Fruit fly (Drosophila melanogaster): ENCODE measurements around the gene CG11964.

Gene CG11964

DNA sequence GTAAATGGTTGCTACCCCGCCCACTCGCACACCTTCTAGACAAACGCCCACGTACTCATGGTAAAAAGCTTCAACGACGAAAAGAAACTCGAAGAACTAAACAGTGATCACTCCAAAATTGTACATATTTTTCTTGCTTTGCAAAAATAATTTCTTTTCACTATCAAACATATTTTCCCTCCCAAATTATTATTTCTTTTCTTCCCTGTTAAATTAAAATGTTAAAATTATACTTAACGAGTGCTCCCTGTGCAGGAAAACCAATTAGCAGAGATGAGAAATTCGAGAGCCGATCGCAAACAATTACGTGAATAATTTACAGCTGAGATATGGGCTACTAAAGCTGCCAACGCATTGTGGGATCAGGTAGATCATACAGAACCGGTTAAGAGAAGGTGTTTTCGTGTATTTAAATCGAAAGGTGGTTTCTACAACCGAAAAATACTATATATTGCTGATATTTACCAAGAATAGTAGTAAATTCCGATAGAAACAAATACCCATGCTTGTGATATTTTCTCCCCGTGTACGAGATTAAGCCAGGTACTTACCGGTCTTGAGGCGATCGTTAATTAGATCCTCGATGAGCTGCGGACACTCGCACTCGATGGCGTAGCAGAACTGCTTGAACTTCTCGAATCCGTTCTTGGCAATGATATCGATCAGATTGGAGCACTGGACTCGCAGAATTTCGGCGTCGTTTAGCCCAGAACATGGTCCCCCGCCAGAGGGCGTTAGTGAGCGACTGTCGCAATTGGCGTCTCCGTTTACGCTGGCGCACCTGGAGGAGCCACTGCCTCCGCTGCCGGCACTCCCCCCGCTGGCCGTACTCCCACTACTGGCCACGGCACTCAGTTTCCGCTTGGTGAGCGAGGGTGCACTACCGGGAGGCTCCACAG is 14.4 kb downstream of the CG11964 start (continued):
- TF ChIP-seq CG3995 (GFP tag; optimal IDR thresholded peaks at IDR 0.05) (no peak), CG15601 (tag; optimal IDR thresholded peaks at IDR 0.05) (no peak), CG18619 (GFP tag; optimal IDR thresholded peaks at IDR 0.05) (peak; percentile 5), Mrtf (GFP tag; IDR thresholded peaks at IDR 0.05) (0 out of 3 replicates have a peak, but pooled peaks have one; percentile 31), dpn (GFP tag; optimal IDR thresholded peaks at IDR 0.05) (peak in 1 of 2 experiments; percentile 43), Oli (tag; optimal IDR thresholded peaks at IDR 0.05) (no peak), esg (GFP tag; conservative IDR thresholded peaks at IDR 0.05) (peak; percentile 31), row (GFP tag; IDR thresholded peaks at IDR 0.05) (peak; percentile 56), Trl (optimal IDR thresholded peaks at IDR 0.05) (no peak), Trl (GFP tag; optimal IDR thresholded peaks at IDR 0.05) (no peak), CG31224 (GFP tag; IDR thresholded peaks at IDR 0.05) (peak; percentile 22; the same call in 1 of the 2 replicates), gcm2 (GFP tag; optimal IDR thresholded peaks at IDR 0.05) (no peak), hth (optimal IDR thresholded peaks at IDR 0.05) (no peak), Rx (GFP tag; IDR thresholded peaks at IDR 0.05) (0 out of 2 replicates have a peak, but pooled peaks have one; percentile 1), ind (GFP tag; optimal IDR thresholded peaks at IDR 0.05) (peak; percentile 23), Bteb2 (GFP tag; optimal IDR thresholded peaks at IDR 0.05) (peak; percentile 15), ranshi (GFP tag; IDR thresholded peaks at IDR 0.05) (peak; percentile 56; the same call in 1 of the 2 replicates), sisA (GFP tag; IDR thresholded peaks at IDR 0.05) (no peak), Elba2 (GFP tag; optimal IDR thresholded peaks at IDR 0.05) (no peak), chif (GFP tag; optimal IDR thresholded peaks at IDR 0.05) (no peak), CG10209 (GFP tag; optimal IDR thresholded peaks at IDR 0.05) (peak; percentile 23), pho (GFP tag; optimal IDR thresholded peaks at IDR 0.05) (peak; percentile 27), crol (GFP tag; IDR thresholded peaks at IDR 0.05) (0 out of 2 replicates have a peak, but pooled peaks have one; percentile 35), Eip74EF (GFP tag; optimal IDR thresholded peaks at IDR 0.05) (no peak), CG9727 (GFP tag; optimal IDR thresholded peaks at IDR 0.05) (peak; percentile 32), disco-r (GFP tag; optimal IDR thresholded peaks at IDR 0.05) (peak; percentile 43), MESR4 (GFP tag; optimal IDR thresholded peaks at IDR 0.05) (no peak), CG17361 (GFP tag; IDR thresholded peaks at IDR 0.05) (peak; percentile 39; the same call in 1 of the 3 replicates), zfh2 (GFP tag; optimal IDR thresholded peaks at IDR 0.05) (peak; percentile 46), bbx (GFP tag; IDR thresholded peaks at IDR 0.05; ENCODE audit: partially characterized antibody) (no peak), CG10565 (GFP tag; optimal IDR thresholded peaks at IDR 0.05) (no peak), Jarid2 (GFP tag; optimal IDR thresholded peaks at IDR 0.05) (no peak), CG15514 (GFP tag; optimal IDR thresholded peaks at IDR 0.05) (no peak), slbo (GFP tag; IDR thresholded peaks at IDR 0.05) (peak; percentile 77), Rfx (GFP tag; IDR thresholded peaks at IDR 0.05) (peak; percentile 74), nom (GFP tag; optimal IDR thresholded peaks at IDR 0.05) (no peak), hkb (optimal IDR thresholded peaks at IDR 0.05) (no peak), hkb (GFP tag; IDR thresholded peaks at IDR 0.05) (peak; percentile 41; the same call in 1 of the 2 replicates), cwo (GFP tag; optimal IDR thresholded peaks at IDR 0.05) (no peak), CG16863 (GFP tag; optimal IDR thresholded peaks at IDR 0.05) (no peak), CG15696 (tag; optimal IDR thresholded peaks at IDR 0.05) (no peak), CG5953 (GFP tag; IDR thresholded peaks at IDR 0.05) (no peak), al (GFP tag; IDR thresholded peaks at IDR 0.05) (no peak; the same call in 1 of the 2 replicates), tll (GFP tag; optimal IDR thresholded peaks at IDR 0.05) (no peak), CG1602 (GFP tag; optimal IDR thresholded peaks at IDR 0.05) (no peak), stwl (tag; optimal IDR thresholded peaks at IDR 0.05) (no peak), CG2712 (tag; optimal IDR thresholded peaks at IDR 0.05) (peak; percentile 3), CG8388 (GFP tag; optimal IDR thresholded peaks at IDR 0.05) (peak; percentile 1), mam (GFP tag; optimal IDR thresholded peaks at IDR 0.05) (peak; percentile 59)

All from whole organism, embryonic.